Worm (Caenorhabditis elegans) whole organism, L2 larva: ENCODE data around the gene R13D11.3.

Experiments used
- aly-2 ChIP-seq: fragments of 150-350 bp; optimal IDR thresholded peaks from 2 replicates; lab custom pipeline; 2014; ENCODE audit warnings: missing biosample characterization, missing genetic modification characterization
- elt-1 ChIP-seq: fragments of 150-350 bp; optimal IDR thresholded peaks from 2 replicates; lab custom pipeline; 2014; ENCODE audit warnings: missing biosample characterization, missing genetic modification characterization
- lin-11 ChIP-seq: fragments of 150-350 bp; sonication (generic microtip); optimal IDR thresholded peaks from 2 replicates; lab custom pipeline; 2014; ENCODE audit warnings: missing biosample characterization, missing genetic modification characterization, inconsistent platforms, mixed read lengths
- lin-13 ChIP-seq: fragments of 150-350 bp; optimal IDR thresholded peaks from 2 replicates; lab custom pipeline; 2014; ENCODE audit warnings: missing biosample characterization, missing genetic modification reagents, missing genetic modification characterization
- nhr-23 ChIP-seq: fragments of 150-350 bp; optimal IDR thresholded peaks from 2 replicates; lab custom pipeline; 2014; ENCODE audit warnings: missing biosample characterization, missing genetic modification reagents, missing genetic modification characterization
- nhr-237 ChIP-seq: fragments of 150-350 bp; optimal IDR thresholded peaks from 2 replicates; lab custom pipeline; 2014; ENCODE audit warnings: missing biosample characterization, missing genetic modification characterization
- peb-1 ChIP-seq: fragments of 150-350 bp; optimal IDR thresholded peaks from 2 replicates; lab custom pipeline; 2014; ENCODE audit warnings: missing biosample characterization, missing genetic modification characterization
- sem-4 ChIP-seq: fragments of 150-350 bp; optimal IDR thresholded peaks from 2 replicates; lab custom pipeline; 2014; ENCODE audit warnings: missing biosample characterization, missing genetic modification reagents, missing genetic modification characterization
- snpc-4 ChIP-seq: fragments of 150-350 bp; optimal IDR thresholded peaks from 2 replicates; lab custom pipeline; 2014; ENCODE audit warnings: missing biosample characterization, missing genetic modification characterization

DNA sequence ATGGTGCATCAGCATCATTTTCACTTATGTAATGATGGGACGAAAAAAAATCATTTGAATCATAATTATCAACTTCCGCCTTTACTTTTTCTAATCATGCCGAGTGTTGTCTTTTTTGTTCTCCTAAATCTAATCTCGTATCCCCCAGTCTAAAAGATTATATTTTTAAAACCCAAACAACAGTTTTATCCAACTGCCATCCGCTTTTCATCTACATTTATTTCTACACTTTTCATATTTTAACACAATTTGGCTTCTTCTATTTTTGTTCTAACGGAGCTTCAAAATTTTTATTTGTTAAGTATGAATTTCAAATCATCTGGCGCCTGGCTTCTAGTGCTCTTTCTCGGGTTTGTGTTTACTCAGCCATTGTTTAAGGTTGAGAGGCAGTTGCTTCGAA is 37.4 kb downstream of the R13D11.3 start, which contains the start of gene K09C6.3:
- no peak for TF ChIP-seq nhr-23
- TF ChIP-seq aly-2 (tag; lab: Kevin White, UChicago), result no peak
- no peak for TF ChIP-seq snpc-4 (tag; lab: Kevin White, UChicago)
- TF ChIP-seq lin-13, result no peak
- TF ChIP-seq lin-11 (tag; lab: Kevin White, UChicago), result no peak
- no peak for TF ChIP-seq elt-1 (tag; lab: Kevin White, UChicago)
- TF ChIP-seq sem-4 (tag; lab: Kevin White, UChicago), result no peak
- no peak for TF ChIP-seq peb-1 (tag; lab: Kevin White, UChicago)
- no peak for TF ChIP-seq nhr-237 (tag; lab: Kevin White, UChicago)
